Worm (Caenorhabditis elegans) whole organism, late embryonic: Measurements from ENCODE around the gene W06F12.2.

ENCODE experiments used
- C08G9.2 ChIP-seq: sonication (generic microtip); optimal IDR thresholded peaks from 2 replicates; lab custom pipeline; 2016; ENCODE audit warnings: mild to moderate bottlenecking, missing genetic modification characterization, moderate library complexity, missing compliant biosample characterization
- C38D4.7 ChIP-seq: fragments of 200-800 bp; sonication (Bioruptor generic); optimal IDR thresholded peaks from 2 replicates; lab custom pipeline; 2018; ENCODE audit warnings: mild to moderate bottlenecking, missing genetic modification characterization, moderate library complexity, missing compliant biosample characterization
- F13H6.1 ChIP-seq: sonication (generic microtip); optimal IDR thresholded peaks from 2 replicates; lab custom pipeline; 2016; ENCODE audit warnings: missing genetic modification characterization, missing compliant biosample characterization
- K09A11.1 ChIP-seq: sonication (generic microtip); optimal IDR thresholded peaks from 2 replicates; lab custom pipeline; 2017; ENCODE audit warnings: antibody characterized with exemption, mild to moderate bottlenecking, missing genetic modification characterization, missing compliant biosample characterization; ENCODE audit not compliant: insufficient read depth
- T23F11.4 ChIP-seq: fragments of 200-800 bp; sonication (Bioruptor generic); optimal IDR thresholded peaks from 2 replicates; lab custom pipeline; 2018; ENCODE audit warnings: mild to moderate bottlenecking, missing genetic modification characterization, missing compliant biosample characterization
- Y22D7AL.16 ChIP-seq: sonication (generic microtip); optimal IDR thresholded peaks from 2 replicates; lab custom pipeline; 2016; ENCODE audit warnings: missing genetic modification characterization, missing compliant biosample characterization
- ahr-1 ChIP-seq: sonication (generic microtip); optimal IDR thresholded peaks from 2 replicates; lab custom pipeline; 2016; ENCODE audit warnings: missing genetic modification characterization, missing compliant biosample characterization
- ama-1 ChIP-seq: fragments of 150-350 bp; optimal IDR thresholded peaks from 2 replicates; lab custom pipeline; 2014
- ceh-14 ChIP-seq: sonication (generic microtip); optimal IDR thresholded peaks from 2 replicates; lab custom pipeline; 2016; ENCODE audit warnings: missing genotype, missing genetic modification characterization, missing compliant biosample characterization
- ceh-19 ChIP-seq: fragments of 200-800 bp; sonication (Bioruptor generic); optimal IDR thresholded peaks from 2 replicates; lab custom pipeline; 2018; ENCODE audit warnings: mild to moderate bottlenecking, missing genetic modification characterization, missing compliant biosample characterization
- ceh-2 ChIP-seq: sonication (generic microtip); optimal IDR thresholded peaks from 2 replicates; lab custom pipeline; 2016; ENCODE audit warnings: missing genotype, missing genetic modification characterization, missing compliant biosample characterization
- ceh-22 ChIP-seq: sonication (generic microtip); optimal IDR thresholded peaks from 2 replicates; lab custom pipeline; 2017; ENCODE audit warnings: missing biosample characterization, missing genetic modification characterization
- ceh-30 ChIP-seq: fragments of 150-350 bp; optimal IDR thresholded peaks from 2 replicates; lab custom pipeline; 2014; ENCODE audit warnings: missing biosample characterization, missing genetic modification characterization
- ceh-31 ChIP-seq: sonication (generic microtip); optimal IDR thresholded peaks from 2 replicates; lab custom pipeline; 2016; ENCODE audit warnings: missing genetic modification characterization, missing compliant biosample characterization
- ceh-34 ChIP-seq: sonication (generic microtip); optimal IDR thresholded peaks from 2 replicates; lab custom pipeline; 2016; ENCODE audit warnings: mild to moderate bottlenecking, missing genetic modification characterization, missing compliant biosample characterization
- ceh-48 ChIP-seq: sonication (generic microtip); optimal IDR thresholded peaks from 2 replicates; lab custom pipeline; 2016; ENCODE audit warnings: missing genetic modification characterization, inconsistent platforms, missing compliant biosample characterization
- ceh-6 ChIP-seq: fragments of 200-800 bp; sonication (Bioruptor generic); optimal IDR thresholded peaks from 2 replicates; lab custom pipeline; 2018; ENCODE audit warnings: mild to moderate bottlenecking, missing genetic modification characterization, missing compliant biosample characterization
- ceh-9 ChIP-seq: sonication (generic microtip); optimal IDR thresholded peaks from 2 replicates; lab custom pipeline; 2016; ENCODE audit warnings: mild to moderate bottlenecking, missing genetic modification characterization, inconsistent platforms, missing compliant biosample characterization
- che-1 ChIP-seq: sonication (generic microtip); optimal IDR thresholded peaks from 2 replicates; lab custom pipeline; 2016; ENCODE audit warnings: mild to moderate bottlenecking, missing genetic modification characterization, missing compliant biosample characterization
- dmd-4 ChIP-seq: sonication (generic microtip); optimal IDR thresholded peaks from 2 replicates; lab custom pipeline; 2016; ENCODE audit warnings: borderline replicate concordance, missing genetic modification characterization, missing compliant biosample characterization
- dve-1 ChIP-seq: sonication (generic microtip); optimal IDR thresholded peaks from 2 replicates; lab custom pipeline; 2017; ENCODE audit warnings: antibody characterized with exemption, mild to moderate bottlenecking, missing genetic modification characterization, missing compliant biosample characterization
- elt-2 ChIP-seq: sonication (generic microtip); optimal IDR thresholded peaks from 2 replicates; lab custom pipeline; 2016; ENCODE audit warnings: missing genetic modification reagents, missing genetic modification characterization, missing compliant biosample characterization
- elt-4 ChIP-seq: sonication (generic microtip); optimal IDR thresholded peaks from 2 replicates; lab custom pipeline; 2016; ENCODE audit warnings: missing genetic modification characterization, missing compliant biosample characterization
- ets-4 ChIP-seq: sonication (generic microtip); optimal IDR thresholded peaks from 2 replicates; lab custom pipeline; 2016; ENCODE audit warnings: missing genetic modification characterization, missing compliant biosample characterization
- hlh-13 ChIP-seq: fragments of 200-800 bp; sonication (Bioruptor generic); optimal IDR thresholded peaks from 2 replicates; lab custom pipeline; 2018; ENCODE audit warnings: mild to moderate bottlenecking, missing genetic modification characterization, missing compliant biosample characterization
- hlh-30 ChIP-seq: sonication (generic microtip); optimal IDR thresholded peaks from 2 replicates; lab custom pipeline; 2017; ENCODE audit warnings: antibody characterized with exemption, missing genetic modification characterization, missing compliant biosample characterization; ENCODE audit not compliant: insufficient read depth
- hlh-6 ChIP-seq: sonication (generic microtip); optimal IDR thresholded peaks from 2 replicates; lab custom pipeline; 2016; ENCODE audit warnings: missing genotype, missing genetic modification characterization, missing compliant biosample characterization
- hlh-8 ChIP-seq: sonication (generic microtip); optimal IDR thresholded peaks from 2 replicates; lab custom pipeline; 2016; ENCODE audit warnings: missing genotype, missing genetic modification characterization, missing compliant biosample characterization
- lin-11 ChIP-seq: fragments of 200-800 bp; sonication (Bioruptor generic); optimal IDR thresholded peaks from 2 replicates; lab custom pipeline; 2018; ENCODE audit warnings: mild to moderate bottlenecking, missing genetic modification characterization, missing compliant biosample characterization
- mec-3 ChIP-seq: sonication (generic microtip); optimal IDR thresholded peaks from 2 replicates; lab custom pipeline; 2016; ENCODE audit warnings: borderline replicate concordance, missing genetic modification characterization, missing compliant biosample characterization
- nfya-1 ChIP-seq: sonication (generic microtip); optimal IDR thresholded peaks from 2 replicates; lab custom pipeline; 2017; ENCODE audit warnings: missing genetic modification characterization, mild to moderate bottlenecking, missing compliant biosample characterization, antibody characterized with exemption, moderate library complexity
- nhr-11 ChIP-seq: fragments of 150-350 bp; optimal IDR thresholded peaks from 2 replicates; lab custom pipeline; 2014; ENCODE audit warnings: missing biosample characterization, missing genetic modification characterization
- nhr-232 ChIP-seq: sonication (generic microtip); optimal IDR thresholded peaks from 2 replicates; lab custom pipeline; 2016; ENCODE audit warnings: missing genetic modification characterization, missing compliant biosample characterization
- odd-2 ChIP-seq: sonication (generic microtip); optimal IDR thresholded peaks from 2 replicates; lab custom pipeline; 2017; ENCODE audit warnings: antibody characterized with exemption, mild to moderate bottlenecking, missing genetic modification characterization, missing compliant biosample characterization
- pha-4 ChIP-seq: fragments of 150-350 bp; optimal IDR thresholded peaks from 2 replicates; lab custom pipeline; 2018; ENCODE audit warnings: missing biosample characterization, missing genetic modification reagents, missing genetic modification characterization
- pqm-1 ChIP-seq: sonication (generic microtip); optimal IDR thresholded peaks from 2 replicates; lab custom pipeline; 2016; ENCODE audit warnings: missing genetic modification characterization, missing compliant biosample characterization
- pros-1 ChIP-seq: fragments of 150-350 bp; optimal IDR thresholded peaks from 2 replicates; lab custom pipeline; 2014; ENCODE audit warnings: missing biosample characterization, missing genetic modification reagents, missing genetic modification characterization
- sdc-2 ChIP-seq: sonication (generic microtip); optimal IDR thresholded peaks from 2 replicates; lab custom pipeline; 2016; ENCODE audit warnings: missing genotype, missing genetic modification characterization, missing compliant biosample characterization
- sox-4 ChIP-seq: sonication (generic microtip); optimal IDR thresholded peaks from 2 replicates; lab custom pipeline; 2017; ENCODE audit warnings: mild to moderate bottlenecking, missing genetic modification characterization, inconsistent platforms, missing compliant biosample characterization
- tbx-2 ChIP-seq: sonication (generic microtip); optimal IDR thresholded peaks from 2 replicates; lab custom pipeline; 2016; ENCODE audit warnings: missing genetic modification characterization, missing compliant biosample characterization
- tbx-7 ChIP-seq: sonication (generic microtip); optimal IDR thresholded peaks from 2 replicates; lab custom pipeline; 2016; ENCODE audit warnings: missing genotype, missing genetic modification characterization, missing compliant biosample characterization
- unc-42 ChIP-seq: sonication (generic microtip); optimal IDR thresholded peaks from 2 replicates; lab custom pipeline; 2016; ENCODE audit warnings: missing genotype, missing genetic modification characterization, missing compliant biosample characterization
- unc-55 ChIP-seq: sonication (generic microtip); optimal IDR thresholded peaks from 2 replicates; lab custom pipeline; 2017; ENCODE audit warnings: missing biosample characterization, missing genetic modification reagents, missing genetic modification characterization
- unc-86 ChIP-seq: sonication (generic microtip); optimal IDR thresholded peaks from 2 replicates; lab custom pipeline; 2016; ENCODE audit warnings: missing genetic modification characterization, missing compliant biosample characterization
- zip-5 ChIP-seq: sonication (generic microtip); optimal IDR thresholded peaks from 2 replicates; lab custom pipeline; 2016; ENCODE audit warnings: missing genetic modification characterization, missing compliant biosample characterization

W06F12.2 gene

DNA sequence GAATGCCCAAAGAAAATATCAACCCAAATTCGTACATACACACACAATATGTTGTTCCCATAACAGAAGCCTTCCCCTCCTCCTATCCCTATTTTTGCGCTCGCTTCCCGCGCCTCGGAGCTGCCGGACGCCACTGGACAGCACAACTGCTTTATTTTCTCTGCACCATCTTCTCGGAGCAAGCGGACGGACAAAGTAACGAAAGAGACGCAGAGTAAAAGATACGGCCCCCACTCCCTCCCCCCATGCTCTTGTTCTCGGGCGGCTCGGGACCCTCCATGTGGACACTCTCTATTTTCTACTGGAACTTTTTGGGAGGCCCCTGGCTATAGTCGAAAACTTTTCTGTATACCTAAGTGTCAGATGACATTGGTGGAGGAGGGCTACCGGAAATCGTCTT is 33.7 kb downstream of the W06F12.2 start:
- TF ChIP-seq pros-1 (tag; lab: Kevin White, UChicago) (no peak), T23F11.4 (GFP tag; lab: Kevin White, UChicago) (no peak), ceh-31 (peak; percentile 10), nhr-11 (tag; lab: Kevin White, UChicago) (no peak), tbx-2 (tag; lab: Kevin White, UChicago) (peak; percentile 7), nfya-1 (tag; lab: Kevin White, UChicago) (peak; percentile 31), ceh-22 (tag; lab: Kevin White, UChicago) (no peak), F13H6.1 (no peak), unc-42 (tag; lab: Kevin White, UChicago) (peak; percentile 3), ceh-2 (tag; lab: Kevin White, UChicago) (peak; percentile 25), C08G9.2 (tag; lab: Kevin White, UChicago) (peak; percentile 7), ceh-19 (GFP tag; lab: Kevin White, UChicago) (peak; percentile 25)

DNA sequence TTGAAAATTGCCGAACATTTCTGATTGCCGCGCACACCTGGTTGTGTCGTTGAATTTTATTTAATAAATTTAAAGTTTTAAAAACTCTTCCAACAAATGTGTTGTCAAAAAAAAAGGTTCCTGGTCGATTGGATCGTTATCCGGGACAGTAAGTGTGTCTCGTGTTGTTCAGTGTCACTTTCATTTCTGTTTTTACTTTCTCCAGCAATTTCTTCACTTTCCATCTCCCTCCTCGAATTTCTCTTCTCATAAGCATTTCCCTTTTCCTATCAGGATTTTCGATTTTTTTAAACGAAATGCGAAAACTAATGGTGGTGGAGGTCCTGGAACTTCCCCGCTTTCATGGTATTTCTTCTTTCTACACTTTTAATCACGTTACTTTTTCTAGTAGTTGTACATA is 35.9 kb downstream of the W06F12.2 start:
- TF ChIP-seq pha-4 (tag; lab: Kevin White, UChicago) (no peak), lin-11 (tag; lab: Kevin White, UChicago) (no peak), ama-1 (no peak), sdc-2 (tag; lab: Kevin White, UChicago) (no peak), T23F11.4 (GFP tag; lab: Kevin White, UChicago) (no peak), ceh-34 (tag; lab: Kevin White, UChicago) (no peak), ceh-14 (no peak), F13H6.1 (no peak), ceh-22 (tag; lab: Kevin White, UChicago) (no peak), unc-55 (GFP tag; lab: Kevin White, UChicago) (no peak), elt-4 (tag; lab: Kevin White, UChicago) (no peak), hlh-6 (no peak), hlh-13 (no peak)

DNA sequence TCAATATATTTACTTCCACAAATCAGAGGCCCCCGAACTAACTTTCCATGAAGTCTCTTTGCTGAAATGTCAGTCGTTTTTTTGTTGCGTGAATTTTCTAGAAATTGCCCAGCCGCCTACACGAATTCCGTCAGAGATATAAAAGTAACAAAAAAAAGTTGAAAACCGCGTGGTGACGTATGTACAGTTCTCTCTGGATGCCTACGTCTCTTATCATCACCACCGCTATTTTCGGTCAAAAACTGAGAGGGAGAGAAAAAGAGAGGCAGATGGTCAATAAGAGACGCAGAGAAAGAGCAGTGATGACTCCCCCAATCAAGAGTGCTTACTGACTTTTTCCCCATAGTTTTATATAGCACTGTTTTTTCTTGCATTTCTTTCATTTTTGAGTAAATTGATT is 37.4 kb downstream of the W06F12.2 start:
- no peak for TF ChIP-seq C38D4.7
- TF ChIP-seq sdc-2 (tag; lab: Kevin White, UChicago) = no peak
- TF ChIP-seq dve-1 (tag; lab: Kevin White, UChicago) = peak; percentile 4
- peak; percentile 27 for TF ChIP-seq nfya-1 (tag; lab: Kevin White, UChicago)
- TF ChIP-seq ets-4 (tag; lab: Kevin White, UChicago) = no peak
- TF ChIP-seq unc-55 (GFP tag; lab: Kevin White, UChicago) = no peak
- no peak for TF ChIP-seq ceh-6 (GFP tag; lab: Kevin White, UChicago)
- TF ChIP-seq elt-2 = peak; percentile 54
- TF ChIP-seq mec-3 = no peak
- no peak for TF ChIP-seq ceh-30 (tag; lab: Kevin White, UChicago)
- TF ChIP-seq nhr-232 = no peak
- no peak for TF ChIP-seq pqm-1 (tag; lab: Kevin White, UChicago)
- no peak for TF ChIP-seq unc-42 (tag; lab: Kevin White, UChicago)
- TF ChIP-seq zip-5 (tag; lab: Kevin White, UChicago) = no peak
- no peak for TF ChIP-seq K09A11.1
- TF ChIP-seq, all 69 proteins: peak for 3

DNA sequence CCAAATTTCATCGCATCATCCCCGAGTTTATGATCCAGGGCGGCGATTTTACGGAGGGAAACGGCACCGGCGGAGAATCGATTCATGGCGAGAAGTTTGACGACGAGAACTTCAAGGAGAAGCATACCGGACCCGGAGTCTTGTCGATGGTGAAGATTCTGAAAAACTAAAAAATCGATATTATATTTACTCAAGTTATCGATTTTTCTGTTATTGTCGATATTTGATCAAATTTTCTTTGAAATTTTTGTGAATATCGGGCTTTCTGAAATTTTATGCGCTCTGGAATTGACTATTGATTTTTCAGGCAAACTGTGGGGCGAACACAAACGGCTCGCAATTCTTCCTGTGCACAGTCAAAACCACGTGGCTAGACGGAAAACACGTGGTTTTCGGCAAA is 38.3 kb downstream of the W06F12.2 start:
- peak; percentile 9 for TF ChIP-seq ceh-48 (tag; lab: Kevin White, UChicago)
- TF ChIP-seq hlh-6 = no peak

DNA sequence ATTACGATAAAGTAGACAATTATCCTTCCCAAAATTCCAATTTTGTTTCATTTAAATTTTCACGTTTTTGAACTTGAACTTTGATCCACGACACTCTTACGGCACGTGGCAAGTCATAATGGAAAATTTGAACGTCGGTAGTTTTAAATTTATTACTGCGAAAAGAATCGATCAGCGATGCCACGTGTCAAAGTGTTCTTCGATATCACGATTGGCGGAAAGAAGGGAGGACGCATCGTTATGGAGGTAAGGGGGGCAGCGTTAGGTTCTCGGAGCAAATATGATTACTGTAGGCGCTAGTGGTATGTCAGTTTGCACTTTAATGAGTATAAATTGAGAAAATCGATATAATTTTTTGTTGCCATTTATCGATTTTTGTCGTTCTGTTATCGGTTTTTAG is 38.9 kb downstream of the W06F12.2 start, which contains the start of gene cyn-2:
Gene cyn-2, plus strand, starts transcription at position 114 of the 400 bp plus-strand sequence.
- no peak for TF ChIP-seq ceh-31
- TF ChIP-seq dve-1 (tag; lab: Kevin White, UChicago) = no peak
- TF ChIP-seq odd-2 (tag; lab: Kevin White, UChicago) = no peak
- no peak for TF ChIP-seq hlh-8 (tag; lab: Kevin White, UChicago)
- no peak for TF ChIP-seq ceh-19 (GFP tag; lab: Kevin White, UChicago)
- TF ChIP-seq elt-2 = no peak
- no peak for TF ChIP-seq Y22D7AL.16
- no peak for TF ChIP-seq elt-4 (tag; lab: Kevin White, UChicago)
- TF ChIP-seq nhr-232 = no peak
- no peak for TF ChIP-seq tbx-7 (tag; lab: Kevin White, UChicago)
- TF ChIP-seq ceh-9 (tag; lab: Kevin White, UChicago) = no peak
- TF ChIP-seq che-1 (tag; lab: Kevin White, UChicago) = no peak
- TF ChIP-seq ahr-1 = no peak
- no peak for TF ChIP-seq sox-4 (tag; lab: Kevin White, UChicago)
- TF ChIP-seq mec-3 = no peak
- no peak for TF ChIP-seq nfya-1 (tag; lab: Kevin White, UChicago)
- TF ChIP-seq unc-86 (tag; lab: Kevin White, UChicago) = no peak
- no peak for TF ChIP-seq dmd-4 (tag; lab: Kevin White, UChicago)
- TF ChIP-seq ets-4 (tag; lab: Kevin White, UChicago) = no peak
- TF ChIP-seq hlh-30 (tag; lab: Kevin White, UChicago) = no peak
